Fruit fly (Drosophila melanogaster) whole organism, embryonic: ENCODE measurements around the gene Iyd.

ENCODE experiments used
- Aef1 ChIP-seq: fragments of 200-800 bp; sonication (Bioruptor generic); IDR thresholded peaks from 3 replicates; pipeline ENCODE4 v1.3.6; 2022; ENCODE audit warnings: missing biosample characterization, missing genetic modification characterization
- CG10366 ChIP-seq: fragments of 200-800 bp; sonication (Bioruptor generic); IDR thresholded peaks from 2 replicates; pipeline ENCODE4 v1.3.6; 2022; ENCODE audit warnings: missing biosample characterization, missing genetic modification characterization
- CG10565 ChIP-seq: fragments of 200-800 bp; sonication (Bioruptor generic); optimal IDR thresholded peaks from 3 replicates; lab custom pipeline; 2016; ENCODE audit warnings: missing biosample characterization, mild to moderate bottlenecking, missing genetic modification characterization
- CG10654 ChIP-seq: fragments of 200-800 bp; sonication (Bioruptor generic); optimal IDR thresholded peaks from 2 replicates; lab custom pipeline; 2016; ENCODE audit warnings: missing biosample characterization, missing genetic modification characterization
- CG11560 ChIP-seq: fragments of 200-800 bp; sonication (Bioruptor generic); IDR thresholded peaks from 3 replicates; pipeline ENCODE4 v1.3.6; 2022; ENCODE audit warnings: missing biosample characterization, missing genetic modification characterization
- CG12744 ChIP-seq: fragments of 200-800 bp; sonication (Bioruptor generic); optimal IDR thresholded peaks from 2 replicates; lab custom pipeline; 2016; ENCODE audit warnings: missing biosample characterization, missing genetic modification characterization
- CG17568 ChIP-seq: fragments of 200-800 bp; sonication (Bioruptor generic); optimal IDR thresholded peaks from 2 replicates; lab custom pipeline; 2018; ENCODE audit warnings: missing biosample characterization, mild to moderate bottlenecking, missing genetic modification characterization, moderate library complexity
- CG17802 ChIP-seq: fragments of 200-800 bp; sonication (Bioruptor generic); optimal IDR thresholded peaks from 2 replicates; lab custom pipeline; 2018; ENCODE audit warnings: missing biosample characterization, mild to moderate bottlenecking, missing genetic modification characterization, moderate library complexity
- CG18011 ChIP-seq: fragments of 200-800 bp; sonication (Bioruptor generic); optimal IDR thresholded peaks from 2 replicates; lab custom pipeline; 2017; ENCODE audit warnings: missing biosample characterization, missing genetic modification characterization, mild to moderate bottlenecking, moderate library complexity, missing genotype
- CG31365 ChIP-seq: fragments of 200-800 bp; sonication (Bioruptor generic); optimal IDR thresholded peaks from 2 replicates; lab custom pipeline; 2018; ENCODE audit warnings: missing biosample characterization, mild to moderate bottlenecking, missing genetic modification characterization
- CG3163 ChIP-seq: fragments of 200-800 bp; sonication (Bioruptor generic); optimal IDR thresholded peaks from 3 replicates; lab custom pipeline; 2016; ENCODE audit warnings: missing biosample characterization, missing genetic modification characterization
- CG32767 ChIP-seq: fragments of 200-800 bp; sonication (Bioruptor generic); IDR thresholded peaks from 2 replicates; pipeline ENCODE4 v1.3.6; 2022; ENCODE audit warnings: missing biosample characterization, missing genetic modification characterization
- CG6654 ChIP-seq: fragments of 200-800 bp; sonication (Bioruptor generic); optimal IDR thresholded peaks from 2 replicates; lab custom pipeline; 2017; ENCODE audit warnings: missing biosample characterization, mild to moderate bottlenecking, missing genetic modification characterization
- CG6791 ChIP-seq: fragments of 200-800 bp; sonication (Bioruptor generic); IDR thresholded peaks from 3 replicates; pipeline ENCODE4 v1.3.6; 2022; ENCODE audit warnings: missing biosample characterization, missing genetic modification characterization; ENCODE audit not compliant: partially characterized antibody
- CG7745 ChIP-seq: fragments of 200-800 bp; sonication (Bioruptor generic); optimal IDR thresholded peaks from 2 replicates; lab custom pipeline; 2018; ENCODE audit warnings: missing biosample characterization, mild to moderate bottlenecking, missing genetic modification characterization, moderate library complexity
- CrebB ChIP-seq: fragments of 200-800 bp; sonication (Bioruptor generic); optimal IDR thresholded peaks from 3 replicates; lab custom pipeline; 2018; ENCODE audit warnings: missing biosample characterization, mild to moderate bottlenecking, missing genetic modification characterization
- Dll ChIP-seq: fragments of 200-800 bp; sonication (Bioruptor generic); IDR thresholded peaks from 4 replicates; pipeline ENCODE4 v1.3.6; 2022; ENCODE audit warnings: missing biosample characterization, missing genetic modification characterization; ENCODE audit not compliant: partially characterized antibody
- Dp ChIP-seq: fragments of 200-800 bp; sonication (Bioruptor generic); optimal IDR thresholded peaks from 2 replicates; lab custom pipeline; 2018; ENCODE audit warnings: missing biosample characterization, mild to moderate bottlenecking, missing genetic modification characterization, moderate library complexity
- Ets97D ChIP-seq: fragments of 200-800 bp; sonication (Bioruptor generic); optimal IDR thresholded peaks from 3 replicates; lab custom pipeline; 2016; ENCODE audit warnings: missing biosample characterization, missing genetic modification characterization
- Fer1 ChIP-seq: fragments of 200-800 bp; sonication (Bioruptor generic); optimal IDR thresholded peaks from 2 replicates; lab custom pipeline; 2017; ENCODE audit warnings: missing biosample characterization, mild to moderate bottlenecking, missing genetic modification characterization
- Gsc ChIP-seq: fragments of 200-800 bp; sonication (Bioruptor generic); IDR thresholded peaks from 2 replicates; pipeline ENCODE4 v1.3.6; 2022; ENCODE audit warnings: missing biosample characterization, missing genetic modification characterization
- HLH4C ChIP-seq: fragments of 200-800 bp; sonication (Bioruptor generic); IDR thresholded peaks from 3 replicates; pipeline ENCODE4 v1.3.6; 2022; ENCODE audit warnings: missing biosample characterization, missing genetic modification characterization; ENCODE audit not compliant: partially characterized antibody
- Hand ChIP-seq: fragments of 200-800 bp; sonication (Bioruptor generic); optimal IDR thresholded peaks from 2 replicates; lab custom pipeline; 2017; ENCODE audit warnings: mild to moderate bottlenecking, missing biosample characterization, missing genetic modification reagents, missing genetic modification characterization
- Hey ChIP-seq: fragments of 200-800 bp; sonication (Bioruptor generic); optimal IDR thresholded peaks from 3 replicates; lab custom pipeline; 2018; ENCODE audit warnings: missing biosample characterization, mild to moderate bottlenecking, missing genetic modification characterization
- MTF-1 ChIP-seq: fragments of 200-800 bp; sonication (Bioruptor generic); optimal IDR thresholded peaks from 2 replicates; lab custom pipeline; 2018; ENCODE audit warnings: missing biosample characterization, mild to moderate bottlenecking, missing genetic modification characterization, borderline replicate concordance
- Max ChIP-seq: fragments of 200-800 bp; sonication (Bioruptor generic); optimal IDR thresholded peaks from 2 replicates; lab custom pipeline; 2016; ENCODE audit warnings: missing biosample characterization, mild to moderate bottlenecking, missing genetic modification characterization
- NfI ChIP-seq: fragments of 200-800 bp; sonication (Bioruptor generic); optimal IDR thresholded peaks from 3 replicates; lab custom pipeline; 2018; ENCODE audit warnings: missing biosample characterization, mild to moderate bottlenecking, missing genetic modification characterization, moderate library complexity
- Rfx ChIP-seq: fragments of 200-800 bp; sonication (Bioruptor generic); IDR thresholded peaks from 2 replicates; pipeline ENCODE4 v1.3.6; 2022; ENCODE audit warnings: missing biosample characterization, missing genetic modification characterization
- Scr ChIP-seq: fragments of 200-800 bp; sonication (Bioruptor generic); IDR thresholded peaks from 2 replicates; pipeline ENCODE4 v1.3.6; 2022; ENCODE audit warnings: missing biosample characterization, missing genetic modification characterization; ENCODE audit not compliant: partially characterized antibody
- Ssrp ChIP-seq: fragments of 200-800 bp; sonication (Bioruptor generic); optimal IDR thresholded peaks from 2 replicates; lab custom pipeline; 2018; ENCODE audit warnings: missing biosample characterization, mild to moderate bottlenecking, missing genetic modification characterization, moderate library complexity
- Trl ChIP-seq, 3 experiments: fragments of >200 bp in 2 of 3; fragments of 200-800 bp in 1 of 3; sonication (Bioruptor generic) in 1 of 3; optimal IDR thresholded peaks; 2 replicates in 1 of 3; 3 replicates in 2 of 3; lab custom pipeline; 2016 to 2017; ENCODE audit warnings: missing biosample characterization in 1 of 3, missing genetic modification characterization in 1 of 3
- YL-1 ChIP-seq: fragments of 200-800 bp; sonication (Bioruptor generic); optimal IDR thresholded peaks from 3 replicates; lab custom pipeline; 2017; ENCODE audit warnings: missing biosample characterization, mild to moderate bottlenecking, missing genetic modification characterization
- al ChIP-seq: fragments of 200-800 bp; sonication (Bioruptor generic); IDR thresholded peaks from 2 replicates; pipeline ENCODE4 v1.3.6; 2022; ENCODE audit warnings: missing biosample characterization, missing genetic modification characterization
- ap ChIP-seq: fragments of 200-800 bp; sonication (Bioruptor generic); IDR thresholded peaks from 2 replicates; pipeline ENCODE4 v1.3.6; 2022; ENCODE audit warnings: missing biosample characterization, missing genetic modification characterization
- ato ChIP-seq: fragments of 200-800 bp; sonication (Bioruptor generic); IDR thresholded peaks from 2 replicates; pipeline ENCODE4 v1.3.6; 2022; ENCODE audit warnings: missing biosample characterization, missing genetic modification characterization; ENCODE audit not compliant: partially characterized antibody
- br ChIP-seq: fragments of >200 bp; optimal IDR thresholded peaks from 2 replicates; lab custom pipeline; 2017
- cas ChIP-seq: fragments of 200-800 bp; sonication (Bioruptor generic); IDR thresholded peaks from 2 replicates; pipeline ENCODE4 v1.3.6; 2022; ENCODE audit warnings: missing biosample characterization, missing genetic modification characterization
- cato ChIP-seq: fragments of 200-800 bp; sonication (Bioruptor generic); optimal IDR thresholded peaks from 2 replicates; lab custom pipeline; 2016; ENCODE audit warnings: missing biosample characterization, missing genetic modification characterization, borderline replicate concordance
- ems ChIP-seq: fragments of 200-800 bp; sonication (Bioruptor generic); optimal IDR thresholded peaks from 3 replicates; lab custom pipeline; 2016; ENCODE audit warnings: missing biosample characterization, missing genetic modification characterization
- eve ChIP-seq, 2 experiments: fragments of >200 bp; optimal IDR thresholded peaks; 2 replicates each; lab custom pipeline; 2017; ENCODE audit warnings: missing biosample characterization in 2 of 2, missing genetic modification characterization in 2 of 2
- gce ChIP-seq: fragments of 200-800 bp; sonication (Bioruptor generic); IDR thresholded peaks from 3 replicates; pipeline ENCODE4 v1.3.6; 2022; ENCODE audit warnings: missing biosample characterization, missing genetic modification characterization
- jing ChIP-seq: fragments of 200-800 bp; sonication (Bioruptor generic); optimal IDR thresholded peaks from 2 replicates; lab custom pipeline; 2018; ENCODE audit warnings: missing biosample characterization, mild to moderate bottlenecking, missing genetic modification characterization
- kah ChIP-seq: fragments of 200-800 bp; sonication (Bioruptor generic); optimal IDR thresholded peaks from 2 replicates; lab custom pipeline; 2018; ENCODE audit warnings: missing biosample characterization, mild to moderate bottlenecking, missing genetic modification characterization
- mam ChIP-seq: fragments of 200-800 bp; sonication (Bioruptor generic); optimal IDR thresholded peaks from 3 replicates; lab custom pipeline; 2016; ENCODE audit warnings: missing biosample characterization, missing genetic modification characterization
- nau ChIP-seq: fragments of 200-800 bp; sonication (Bioruptor generic); optimal IDR thresholded peaks from 3 replicates; lab custom pipeline; 2017; ENCODE audit warnings: missing biosample characterization, mild to moderate bottlenecking, missing genetic modification characterization, missing genetic modification reagents
- p53 ChIP-seq: fragments of 200-800 bp; sonication (Bioruptor generic); optimal IDR thresholded peaks from 2 replicates; lab custom pipeline; 2016; ENCODE audit warnings: missing biosample characterization, missing genetic modification characterization
- sd ChIP-seq: fragments of 200-800 bp; sonication (Bioruptor generic); optimal IDR thresholded peaks from 3 replicates; lab custom pipeline; 2018; ENCODE audit warnings: missing biosample characterization, mild to moderate bottlenecking, missing genetic modification characterization, moderate library complexity
- trh ChIP-seq: fragments of 200-800 bp; sonication (Bioruptor generic); optimal IDR thresholded peaks from 2 replicates; lab custom pipeline; 2016; ENCODE audit warnings: missing biosample characterization, missing genetic modification characterization
- wdn ChIP-seq: fragments of 200-800 bp; sonication (Bioruptor generic); IDR thresholded peaks from 2 replicates; pipeline ENCODE4 v1.3.6; 2022; ENCODE audit warnings: missing biosample characterization, missing genetic modification characterization

The Iyd gene

DNA sequence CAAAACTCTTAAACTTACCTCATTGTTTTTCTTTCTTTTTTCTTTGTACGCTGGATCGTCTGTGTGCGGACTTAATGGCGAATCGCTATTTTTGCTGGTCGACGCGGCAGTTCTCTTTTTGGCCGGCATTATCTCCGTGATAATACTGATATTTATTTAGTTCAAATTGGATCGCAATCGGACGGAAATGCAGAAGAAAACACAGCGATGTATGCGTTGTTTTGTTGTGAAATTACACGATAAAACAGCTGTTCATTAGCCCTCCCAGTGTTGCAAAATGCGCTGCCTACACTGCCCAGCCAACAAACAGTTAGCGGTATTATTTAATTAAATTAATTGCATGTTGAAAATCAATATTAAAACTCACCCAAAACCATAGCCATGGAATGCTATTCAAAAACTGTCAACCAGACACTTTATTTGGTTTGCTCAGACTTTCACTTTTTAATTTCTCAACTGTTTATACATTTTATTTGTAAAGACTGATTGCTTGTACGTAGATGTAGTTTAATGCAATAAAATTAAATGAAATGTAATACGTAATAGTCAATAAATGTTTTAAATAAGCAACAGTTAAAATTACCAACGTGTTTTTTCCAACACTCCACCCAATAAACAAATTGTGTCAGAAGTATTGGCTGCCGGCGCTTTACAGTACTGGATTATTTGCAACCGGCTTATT lies 2.1 kb upstream of the Iyd start, which contains the start of the genes Irbp18 and APP-BP1 (continued):
- TF ChIP-seq CG11560 (tag; lab: Robert Waterston, UW) (peak; percentile 59; the same call in 1 of the 3 replicates), eve (GFP tag; optimal IDR thresholded peaks at IDR 0.05; lab: Kevin White, UChicago) (no peak), CG6654 (GFP tag; lab: Kevin White, UChicago) (peak; percentile 76), ato (GFP tag; lab: Robert Waterston, UW) (no peak), Ssrp (tag; lab: Kevin White, UChicago) (peak; percentile 90), trh (GFP tag; lab: Kevin White, UChicago) (peak; percentile 91), CG6791 (GFP tag; lab: Robert Waterston, UW) (no peak; the same call in 2 of the 3 replicates), Ets97D (peak; percentile 91), Max (GFP tag; lab: Kevin White, UChicago) (peak; percentile 97), mam (GFP tag; lab: Kevin White, UChicago) (peak; percentile 96), CG7745 (tag; lab: Kevin White, UChicago) (no peak), cas (GFP tag; lab: Robert Waterston, UW) (peak; percentile 32; the same call in 1 of the 2 replicates), Rfx (peak; percentile 90), ap (peak; percentile 67), nau (peak; percentile 92), Dll (GFP tag; lab: Robert Waterston, UW) (no peak), jing (peak; percentile 92), MTF-1 (GFP tag; lab: Kevin White, UChicago) (peak; percentile 66), CG31365 (peak; percentile 69), Gsc (peak; percentile 58; the same call in 1 of the 2 replicates), br (lab: Kevin White, UChicago) (no peak), p53 (peak; percentile 87), Dp (GFP tag; lab: Kevin White, UChicago) (peak; percentile 32), CG10366 (GFP tag; lab: Robert Waterston, UW) (peak; percentile 84), CG10654 (GFP tag; lab: Kevin White, UChicago) (peak; percentile 93), kah (GFP tag; lab: Kevin White, UChicago) (peak; percentile 68), YL-1 (GFP tag; lab: Kevin White, UChicago) (peak; percentile 88), HLH4C (GFP tag; lab: Robert Waterston, UW) (no peak), CG17802 (tag; lab: Kevin White, UChicago) (peak; percentile 71), gce (GFP tag; lab: Robert Waterston, UW) (peak; percentile 71; the same call in 2 of the 3 replicates), Aef1 (GFP tag; lab: Robert Waterston, UW) (peak; percentile 83), CG12744 (GFP tag; lab: Kevin White, UChicago) (peak; percentile 94), ems (peak; percentile 96), CG17568 (GFP tag; lab: Kevin White, UChicago) (peak; percentile 87), Hey (peak; percentile 69), Scr (GFP tag; lab: Robert Waterston, UW) (no peak), Fer1 (peak; percentile 94), CrebB (tag; lab: Kevin White, UChicago) (peak; percentile 83), al (GFP tag; lab: Robert Waterston, UW) (peak; percentile 89), wdn (GFP tag; lab: Robert Waterston, UW) (peak; percentile 87), cato (GFP tag; lab: Kevin White, UChicago) (peak; percentile 91), CG10565 (GFP tag; lab: Kevin White, UChicago) (peak; percentile 89), CG3163 (GFP tag; lab: Kevin White, UChicago) (peak; percentile 80), sd (tag; lab: Kevin White, UChicago) (no peak), Trl (optimal IDR thresholded peaks at IDR 0.05; lab: Kevin White, UChicago) (no peak), Trl (GFP tag; optimal IDR thresholded peaks at IDR 0.05; lab: Kevin White, UChicago) (peak; percentile 92), CG32767 (GFP tag; lab: Robert Waterston, UW) (peak; percentile 85), CG18011 (GFP tag; lab: Kevin White, UChicago) (peak; percentile 88), NfI (peak; percentile 95), Hand (GFP tag; lab: Kevin White, UChicago) (peak; percentile 84)
